Worm (Caenorhabditis elegans) whole organism, mixed stage, embryonic: ENCODE data around the gene W10D9.1.
A peak's percentile ranks its signal among the peaks of the same experiment; 100 is the strongest.
"Not testable (repeated sequence)": the region's sequence is repeated elsewhere in the genome, so short reads cannot be mapped to it uniquely, and the experiment has no call there.

ENCODE experiments used
- M03D4.4 ChIP-seq: sonication (generic microtip); optimal IDR thresholded peaks from 2 replicates; lab custom pipeline; 2017; ENCODE audit warnings: mild to moderate bottlenecking, missing genetic modification characterization, missing compliant biosample characterization
- bed-3 ChIP-seq: fragments of 200-800 bp; sonication (Bioruptor generic); optimal IDR thresholded peaks from 3 replicates; lab custom pipeline; 2018; ENCODE audit warnings: mild to moderate bottlenecking, missing genetic modification characterization, moderate library complexity, missing compliant biosample characterization
- blmp-1 ChIP-seq: fragments of 150-350 bp; optimal IDR thresholded peaks from 2 replicates; lab custom pipeline; 2014; ENCODE audit warnings: missing biosample characterization, missing genetic modification characterization
- ceh-39 ChIP-seq: fragments of 150-350 bp; optimal IDR thresholded peaks from 2 replicates; lab custom pipeline; 2014; ENCODE audit warnings: missing biosample characterization, missing genetic modification characterization
- ceh-43 ChIP-seq: fragments of 200-800 bp; sonication (Bioruptor generic); optimal IDR thresholded peaks from 2 replicates; lab custom pipeline; 2018; ENCODE audit warnings: mild to moderate bottlenecking, missing genetic modification characterization, moderate library complexity, missing compliant biosample characterization
- ceh-83 ChIP-seq: fragments of 200-800 bp; sonication (Bioruptor generic); optimal IDR thresholded peaks from 2 replicates; lab custom pipeline; 2018; ENCODE audit warnings: mild to moderate bottlenecking, missing genetic modification characterization, missing compliant biosample characterization
- ces-1 ChIP-seq: fragments of 150-350 bp; optimal IDR thresholded peaks from 2 replicates; lab custom pipeline; 2014; ENCODE audit warnings: missing biosample characterization, missing genetic modification reagents, missing genetic modification characterization
- cnd-1 ChIP-seq: fragments of 200-800 bp; sonication (Bioruptor generic); optimal IDR thresholded peaks from 2 replicates; lab custom pipeline; 2018; ENCODE audit warnings: mild to moderate bottlenecking, missing genetic modification characterization, missing compliant biosample characterization
- drap-1 ChIP-seq: fragments of 200-800 bp; sonication (Bioruptor generic); optimal IDR thresholded peaks from 3 replicates; lab custom pipeline; 2018; ENCODE audit warnings: mild to moderate bottlenecking, missing genetic modification characterization, missing compliant biosample characterization
- elt-1 ChIP-seq: sonication (generic microtip); optimal IDR thresholded peaks from 2 replicates; lab custom pipeline; 2017; ENCODE audit warnings: missing genetic modification characterization, mild to moderate bottlenecking, missing compliant biosample characterization, antibody characterized with exemption, moderate library complexity, borderline replicate concordance; ENCODE audit not compliant: insufficient read depth
- elt-3 ChIP-seq: fragments of 150-350 bp; optimal IDR thresholded peaks from 2 replicates; lab custom pipeline; 2014; ENCODE audit warnings: missing biosample characterization, missing genetic modification characterization
- flh-1 ChIP-seq: fragments of 200-800 bp; sonication (Bioruptor generic); optimal IDR thresholded peaks from 2 replicates; lab custom pipeline; 2018; ENCODE audit warnings: mild to moderate bottlenecking, missing genetic modification characterization, moderate library complexity, missing compliant biosample characterization
- ham-2 ChIP-seq: fragments of 200-800 bp; sonication (Bioruptor generic); optimal IDR thresholded peaks from 2 replicates; lab custom pipeline; 2018; ENCODE audit warnings: mild to moderate bottlenecking, missing genetic modification characterization, missing compliant biosample characterization
- hlh-1 ChIP-seq: fragments of 150-350 bp; optimal IDR thresholded peaks from 2 replicates; lab custom pipeline; 2014; ENCODE audit warnings: missing biosample characterization, missing genetic modification reagents, missing genetic modification characterization
- lin-13 ChIP-seq: fragments of 150-350 bp; optimal IDR thresholded peaks from 2 replicates; lab custom pipeline; 2014; ENCODE audit warnings: missing biosample characterization, missing genetic modification characterization
- lin-32 ChIP-seq: fragments of 200-800 bp; sonication (Bioruptor generic); optimal IDR thresholded peaks from 2 replicates; lab custom pipeline; 2018; ENCODE audit warnings: mild to moderate bottlenecking, missing genetic modification characterization, missing compliant biosample characterization
- lsy-2 ChIP-seq: fragments of 150-350 bp; optimal IDR thresholded peaks from 2 replicates; lab custom pipeline; 2014; ENCODE audit warnings: missing biosample characterization, missing genetic modification characterization
- mab-5 ChIP-seq: fragments of 150-350 bp; optimal IDR thresholded peaks from 2 replicates; lab custom pipeline; 2014; ENCODE audit warnings: missing biosample characterization, missing genetic modification characterization
- mep-1 ChIP-seq: fragments of 150-350 bp; optimal IDR thresholded peaks from 2 replicates; lab custom pipeline; 2017; ENCODE audit warnings: missing biosample characterization, missing genetic modification reagents, missing genetic modification characterization, inconsistent platforms
- mls-2 ChIP-seq: sonication (generic microtip); optimal IDR thresholded peaks from 2 replicates; lab custom pipeline; 2016; ENCODE audit warnings: mild to moderate bottlenecking, missing genetic modification characterization, moderate library complexity, missing compliant biosample characterization
- nhr-12 ChIP-seq: fragments of 150-350 bp; optimal IDR thresholded peaks from 2 replicates; lab custom pipeline; 2014; ENCODE audit warnings: missing biosample characterization, missing genetic modification characterization
- nhr-2 ChIP-seq: fragments of 150-350 bp; optimal IDR thresholded peaks from 2 replicates; lab custom pipeline; 2014; ENCODE audit warnings: missing biosample characterization, missing genetic modification characterization
- nhr-237 ChIP-seq: fragments of 150-350 bp; optimal IDR thresholded peaks from 2 replicates; lab custom pipeline; 2014; ENCODE audit warnings: missing biosample characterization, missing genetic modification characterization
- nhr-28 ChIP-seq: fragments of 150-350 bp; optimal IDR thresholded peaks from 2 replicates; lab custom pipeline; 2014; ENCODE audit warnings: missing biosample characterization, missing genetic modification characterization
- nhr-76 ChIP-seq: sonication (generic microtip); optimal IDR thresholded peaks from 2 replicates; lab custom pipeline; 2017; ENCODE audit warnings: missing biosample characterization, missing genetic modification characterization
- pha-4 ChIP-seq: fragments of 150-350 bp; optimal IDR thresholded peaks from 2 replicates; lab custom pipeline; 2018; ENCODE audit warnings: missing biosample characterization, missing genetic modification reagents, missing genetic modification characterization
- sem-2 ChIP-seq: fragments of 200-800 bp; sonication (Bioruptor generic); optimal IDR thresholded peaks from 2 replicates; lab custom pipeline; 2018; ENCODE audit warnings: mild to moderate bottlenecking, missing genetic modification characterization, missing compliant biosample characterization
- snpc-4 ChIP-seq: fragments of 150-350 bp; optimal IDR thresholded peaks from 2 replicates; lab custom pipeline; 2014; ENCODE audit warnings: missing biosample characterization, missing genetic modification characterization
- sptf-1 ChIP-seq: sonication (generic microtip); optimal IDR thresholded peaks from 2 replicates; lab custom pipeline; 2017; ENCODE audit warnings: mild to moderate bottlenecking, missing genetic modification characterization, moderate library complexity, missing compliant biosample characterization
- tbx-8 ChIP-seq: fragments of 200-800 bp; sonication (Bioruptor generic); optimal IDR thresholded peaks from 2 replicates; lab custom pipeline; 2018; ENCODE audit warnings: mild to moderate bottlenecking, missing genetic modification characterization, moderate library complexity, missing compliant biosample characterization
- unc-120 ChIP-seq: sonication (generic microtip); optimal IDR thresholded peaks from 2 replicates; lab custom pipeline; 2017; ENCODE audit warnings: missing genetic modification characterization, missing compliant biosample characterization; ENCODE audit not compliant: poor library complexity, severe bottlenecking
- unc-39 ChIP-seq: fragments of 150-350 bp; optimal IDR thresholded peaks from 2 replicates; lab custom pipeline; 2014; ENCODE audit warnings: missing biosample characterization, missing genetic modification characterization
- unc-62 ChIP-seq: fragments of 150-350 bp; optimal IDR thresholded peaks from 2 replicates; lab custom pipeline; 2014; ENCODE audit warnings: missing biosample characterization, missing genetic modification reagents, missing genetic modification characterization
- zip-8 ChIP-seq: fragments of 150-350 bp; optimal IDR thresholded peaks from 2 replicates; lab custom pipeline; 2014; ENCODE audit warnings: missing biosample characterization, missing genetic modification characterization
- ztf-11 ChIP-seq: fragments of 150-350 bp; optimal IDR thresholded peaks from 2 replicates; lab custom pipeline; 2014; ENCODE audit warnings: missing biosample characterization, missing genetic modification characterization

The W10D9.1 gene

ce11 chrII:454646-455045, at the start of gene W10D9.1:
TSS of gene W10D9.1 (plus strand) at chrII:454946.
- not testable (repeated sequence) for TF ChIP-seq hlh-1; ceh-83 (GFP tag; lab: Kevin White, UChicago); zip-8

DNA sequence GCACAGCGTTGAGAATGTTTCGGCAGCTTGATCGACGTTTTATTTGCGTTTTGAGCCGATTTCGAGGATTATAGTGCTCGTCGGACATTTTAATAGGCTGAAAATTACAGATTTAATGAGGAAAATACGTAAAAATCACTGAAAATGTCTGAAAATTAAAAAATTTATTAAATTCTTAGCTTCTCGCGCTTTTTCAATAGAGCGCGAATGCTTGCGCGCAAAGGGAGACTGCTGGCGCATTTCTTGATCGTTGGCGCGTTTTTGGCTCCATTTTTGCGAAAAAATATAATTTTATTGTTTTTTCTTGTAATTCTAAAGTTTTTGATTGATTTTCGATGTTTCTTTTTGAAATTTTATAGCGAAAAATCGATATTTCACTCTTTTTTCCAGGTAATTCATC, 43.9 kb upstream of the W10D9.1 start, which contains the start of the genes dnsn-1 and C24H12.4:
Gene dnsn-1 (minus strand): TSS at position 101 of the 400 bp plus-strand sequence.
Gene C24H12.4 (plus strand): TSS at position 391 of the 400 bp plus-strand sequence.
- no peak for TF ChIP-seq zip-8
- TF ChIP-seq nhr-12 (tag; lab: Kevin White, UChicago): no peak
- TF ChIP-seq drap-1 (GFP tag; lab: Kevin White, UChicago): no peak
- TF ChIP-seq ham-2: no peak
- TF ChIP-seq M03D4.4: peak; percentile 47
- TF ChIP-seq ztf-11: no peak
- no peak for TF ChIP-seq nhr-76 (tag; lab: Kevin White, UChicago)
- TF ChIP-seq ceh-83 (GFP tag; lab: Kevin White, UChicago): no peak
- TF ChIP-seq mls-2 (tag; lab: Kevin White, UChicago): no peak
- TF ChIP-seq cnd-1: no peak
- no peak for TF ChIP-seq tbx-8 (GFP tag; lab: Kevin White, UChicago)
- TF ChIP-seq mep-1 (tag; lab: Kevin White, UChicago): peak; percentile 96
- TF ChIP-seq unc-62 (GFP tag; lab: Kevin White, UChicago): no peak
- TF ChIP-seq blmp-1 (tag; lab: Kevin White, UChicago): no peak
- no peak for TF ChIP-seq lin-32
- TF ChIP-seq ces-1 (GFP tag; lab: Kevin White, UChicago): peak; percentile 73
- no peak for TF ChIP-seq nhr-2 (tag; lab: Kevin White, UChicago)
- TF ChIP-seq snpc-4 (tag; lab: Kevin White, UChicago): no peak
- no peak for TF ChIP-seq mab-5
- peak; percentile 84 for TF ChIP-seq lin-13
- no peak for TF ChIP-seq unc-120 (tag; lab: Kevin White, UChicago)
- no peak for TF ChIP-seq elt-3 (tag; lab: Kevin White, UChicago)
- peak; percentile 81 for TF ChIP-seq lsy-2 (tag; lab: Kevin White, UChicago)
- peak; percentile 72 for TF ChIP-seq pha-4 (tag; lab: Kevin White, UChicago)
- no peak for TF ChIP-seq ceh-43 (GFP tag; lab: Kevin White, UChicago)
- no peak for TF ChIP-seq flh-1 (GFP tag; lab: Kevin White, UChicago)
- TF ChIP-seq hlh-1: peak; percentile 15
- TF ChIP-seq sem-2 (GFP tag; lab: Kevin White, UChicago): no peak
- no peak for TF ChIP-seq elt-1 (tag; lab: Kevin White, UChicago)
- TF ChIP-seq sptf-1 (tag; lab: Kevin White, UChicago): peak; percentile 62
- no peak for TF ChIP-seq nhr-28
- TF ChIP-seq nhr-237 (tag; lab: Kevin White, UChicago): peak; percentile 67
- peak; percentile 44 for TF ChIP-seq ceh-39 (tag; lab: Kevin White, UChicago)
- TF ChIP-seq bed-3 (GFP tag; lab: Kevin White, UChicago): no peak
- no peak for TF ChIP-seq unc-39 (tag; lab: Kevin White, UChicago)

ce11 chrII:418782-419181, 36.0 kb upstream of the W10D9.1 start, which contains the start of gene C24H12.6:
TSS of gene C24H12.6 (minus strand) at chrII:418882.
- TF ChIP-seq hlh-1: no peak
- TF ChIP-seq, all 35 proteins: peak for 0

ce11 chrII:423086-423485, 31.7 kb upstream of the W10D9.1 start, which contains the start of gene C24H12.8:
TSS of gene C24H12.8 (minus strand) at chrII:423186.
- TF ChIP-seq hlh-1 (no peak), zip-8 (no peak), pha-4 (tag; lab: Kevin White, UChicago) (no peak), cnd-1 (no peak), elt-3 (tag; lab: Kevin White, UChicago) (no peak), mls-2 (tag; lab: Kevin White, UChicago) (no peak), snpc-4 (tag; lab: Kevin White, UChicago) (no peak), mep-1 (tag; lab: Kevin White, UChicago) (no peak), drap-1 (GFP tag; lab: Kevin White, UChicago) (no peak), lsy-2 (tag; lab: Kevin White, UChicago) (no peak), ceh-39 (tag; lab: Kevin White, UChicago) (no peak), ces-1 (GFP tag; lab: Kevin White, UChicago) (no peak), M03D4.4 (no peak), ceh-83 (GFP tag; lab: Kevin White, UChicago) (no peak), ceh-43 (GFP tag; lab: Kevin White, UChicago) (no peak), blmp-1 (tag; lab: Kevin White, UChicago) (no peak), unc-120 (tag; lab: Kevin White, UChicago) (no peak), mab-5 (no peak)
